Worm (Caenorhabditis elegans): ENCODE measurements around the gene Y73B6BL.22.
A peak's percentile ranks its signal among the peaks of the same experiment; 100 is the strongest.

Gene Y73B6BL.22

ce11 chrIV:6378398-6378797 lies 38.1 kb downstream of the Y73B6BL.22 start:
- TF ChIP-seq ceh-39 (tag; optimal IDR thresholded peaks at IDR 0.05): no peak
- no peak for TF ChIP-seq ham-2 (GFP tag; optimal IDR thresholded peaks at IDR 0.05)
- TF ChIP-seq mep-1 (tag; optimal IDR thresholded peaks at IDR 0.05): no peak
- no peak for TF ChIP-seq ceh-43 (GFP tag; optimal IDR thresholded peaks at IDR 0.05)
- TF ChIP-seq nhr-2 (tag; optimal IDR thresholded peaks at IDR 0.05): no peak
- no peak for TF ChIP-seq elt-1 (tag; optimal IDR thresholded peaks at IDR 0.05; ENCODE audit: borderline replicate concordance, insufficient read depth)
- no peak for TF ChIP-seq flh-1 (GFP tag; optimal IDR thresholded peaks at IDR 0.05)
- TF ChIP-seq nhr-12 (tag; optimal IDR thresholded peaks at IDR 0.05): no peak
- no peak for TF ChIP-seq snpc-4 (tag; optimal IDR thresholded peaks at IDR 0.05)
- TF ChIP-seq M03D4.4 (tag; optimal IDR thresholded peaks at IDR 0.05): no peak
- TF ChIP-seq ces-1 (GFP tag; optimal IDR thresholded peaks at IDR 0.05): no peak
- no peak for TF ChIP-seq bed-3 (GFP tag; optimal IDR thresholded peaks at IDR 0.05)

ce11 chrIV:6377335-6378069 lies 39.0 kb downstream of the Y73B6BL.22 start:
- TF ChIP-seq nhr-76 (tag; optimal IDR thresholded peaks at IDR 0.05) (no peak), tbx-8 (GFP tag; optimal IDR thresholded peaks at IDR 0.05) (no peak), elt-1 (tag; optimal IDR thresholded peaks at IDR 0.05; ENCODE audit: borderline replicate concordance, insufficient read depth) (no peak), bed-3 (GFP tag; optimal IDR thresholded peaks at IDR 0.05) (no peak), nhr-28 (tag; optimal IDR thresholded peaks at IDR 0.05) (no peak)

- TF ChIP-seq ceh-43 (GFP tag; optimal IDR thresholded peaks at IDR 0.05) (no peak), elt-1 (tag; optimal IDR thresholded peaks at IDR 0.05; ENCODE audit: borderline replicate concordance, insufficient read depth) (no peak), nhr-237 (tag; optimal IDR thresholded peaks at IDR 0.05) (peak; percentile 61), ztf-11 (tag; optimal IDR thresholded peaks at IDR 0.05) (no peak), unc-62 (GFP tag; optimal IDR thresholded peaks at IDR 0.05) (no peak), sem-2 (GFP tag; optimal IDR thresholded peaks at IDR 0.05) (no peak), unc-39 (tag; optimal IDR thresholded peaks at IDR 0.05) (no peak), tbx-8 (GFP tag; optimal IDR thresholded peaks at IDR 0.05) (no peak), flh-1 (GFP tag; optimal IDR thresholded peaks at IDR 0.05) (no peak), ceh-39 (tag; optimal IDR thresholded peaks at IDR 0.05) (peak; percentile 4), lin-13 (tag; optimal IDR thresholded peaks at IDR 0.05) (no peak), ham-2 (GFP tag; optimal IDR thresholded peaks at IDR 0.05) (no peak), mep-1 (tag; optimal IDR thresholded peaks at IDR 0.05) (peak; percentile 76), zip-8 (tag; optimal IDR thresholded peaks at IDR 0.05) (no peak), nhr-12 (tag; optimal IDR thresholded peaks at IDR 0.05) (no peak), nhr-76 (tag; optimal IDR thresholded peaks at IDR 0.05) (no peak), lsy-2 (tag; optimal IDR thresholded peaks at IDR 0.05) (peak; percentile 78), blmp-1 (tag; optimal IDR thresholded peaks at IDR 0.05) (no peak), elt-3 (tag; optimal IDR thresholded peaks at IDR 0.05) (no peak), ces-1 (GFP tag; optimal IDR thresholded peaks at IDR 0.05) (peak; percentile 70), nhr-28 (tag; optimal IDR thresholded peaks at IDR 0.05) (no peak), pha-4 (tag; optimal IDR thresholded peaks at IDR 0.05) (peak; percentile 35), sptf-1 (tag; optimal IDR thresholded peaks at IDR 0.05) (no peak), lin-32 (GFP tag; optimal IDR thresholded peaks at IDR 0.05) (no peak), cnd-1 (tag; optimal IDR thresholded peaks at IDR 0.05) (no peak), unc-120 (tag; optimal IDR thresholded peaks at IDR 0.05; ENCODE audit: poor library complexity, severe bottlenecking) (peak; percentile 85), hlh-1 (tag; optimal IDR thresholded peaks at IDR 0.05) (peak; percentile 1)
These were observed 39.9 kb downstream of the Y73B6BL.22 start, which contains the start of the genes hrpf-2 and bli-6 for ce11 chrIV:6376473-6377115. Gene hrpf-2, minus strand, starts transcription at chrIV:6376523. Gene bli-6, plus strand, starts transcription at chrIV:6377065.

ce11 chrIV:6373721-6374120 lies 42.7 kb downstream of the Y73B6BL.22 start:
- TF ChIP-seq mls-2 (tag; optimal IDR thresholded peaks at IDR 0.05) (no peak), ceh-43 (GFP tag; optimal IDR thresholded peaks at IDR 0.05) (no peak)

Measured in whole organism, mixed stage, embryonic.